Worm (Caenorhabditis elegans) whole organism, L1 larva: Measurements from ENCODE around the gene ugt-13.

Experiments used
- ceh-82 ChIP-seq, 3 experiments: fragments of 150-350 bp in 1 of 3; sonication (generic microtip) in 2 of 3; optimal IDR thresholded peaks; 2 replicates each; lab custom pipeline; 2014 to 2017; ENCODE audit warnings: missing biosample characterization in 3 of 3, missing genetic modification characterization in 3 of 3
- grh-1 ChIP-seq: fragments of 200-800 bp; sonication (Bioruptor generic); IDR thresholded peaks from 2 replicates; pipeline ENCODE4 v1.3.6; 2022; ENCODE audit warnings: missing genetic modification reagents, missing genetic modification characterization, missing compliant biosample characterization

DNA sequence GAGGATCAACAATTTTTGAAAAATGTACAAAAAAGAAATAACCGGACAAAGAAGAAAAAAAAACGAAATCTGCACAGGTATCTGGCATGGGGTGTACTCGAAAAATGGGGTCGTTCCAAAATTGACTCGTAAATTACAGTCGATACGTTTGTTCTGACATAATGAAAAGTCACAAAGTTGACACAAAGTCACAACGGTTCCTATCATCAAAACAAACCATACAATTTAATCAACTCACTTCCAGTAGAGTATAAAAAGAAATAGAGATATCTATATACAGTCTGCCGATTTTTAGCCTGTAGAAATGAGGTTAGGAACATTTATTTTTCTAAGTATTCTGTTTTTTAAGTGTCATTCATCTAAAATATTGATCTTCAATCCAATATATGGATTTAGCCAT lies 24.2 kb upstream of the ugt-13 start, which contains the start of gene T19H12.12:
- TF ChIP-seq grh-1 (GFP tag; lab: Robert Waterston, UW) (no peak), ceh-82 (tag; optimal IDR thresholded peaks at IDR 0.05; lab: Kevin White, UChicago) (no peak)
